Worm (Caenorhabditis elegans): ENCODE data around the gene C45B2.8.

C45B2.8 gene

ce11 chrX:6087676-6088075 is at the start of gene C45B2.8:
C45B2.8 (plus strand) TSS chrX:6087976.
- no peak for TF ChIP-seq him-1 (tag; optimal IDR thresholded peaks at IDR 0.05)
- no peak for TF ChIP-seq W03F9.2 (tag; optimal IDR thresholded peaks at IDR 0.05)
- TF ChIP-seq dao-5 (tag; optimal IDR thresholded peaks at IDR 0.05) = no peak

- TF ChIP-seq dao-5 (tag; optimal IDR thresholded peaks at IDR 0.05) (no peak), him-1 (tag; optimal IDR thresholded peaks at IDR 0.05) (no peak), W03F9.2 (tag; optimal IDR thresholded peaks at IDR 0.05) (no peak)
These were observed 48.2 kb upstream of the C45B2.8 start, which contains the start of gene hsp-25 for ce11 chrX:6039544-6039943. hsp-25 (minus strand) TSS chrX:6039644.

DNA sequence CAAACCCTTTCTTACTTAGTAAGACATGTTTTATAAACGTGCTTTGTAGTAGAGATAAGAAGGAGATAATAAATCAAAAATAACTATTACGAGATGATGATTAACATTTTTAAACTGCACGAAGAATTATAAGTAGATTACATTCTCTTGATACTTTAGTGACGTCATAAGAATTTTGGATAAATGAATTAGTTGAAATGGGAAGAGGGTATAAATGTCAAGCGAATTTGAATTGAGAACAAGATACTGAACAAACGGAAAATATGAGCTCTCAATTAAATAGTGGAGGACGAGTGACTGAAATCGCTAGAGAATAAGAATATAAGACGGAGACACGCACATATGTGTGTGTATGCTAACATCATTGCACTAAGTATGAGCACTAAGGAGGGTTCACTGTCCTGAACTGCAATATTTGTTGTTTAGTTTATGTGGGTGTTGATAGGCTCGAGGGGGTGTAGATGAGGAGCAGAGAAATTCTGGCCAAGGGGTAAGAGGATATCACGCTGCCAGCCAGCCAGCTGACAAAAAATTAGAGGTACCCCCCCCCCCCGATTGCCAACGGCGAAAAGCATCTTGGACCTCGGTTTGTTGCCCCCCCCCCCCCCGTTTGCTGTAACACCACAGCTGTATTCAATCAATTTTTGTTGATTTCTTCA is 47.2 kb upstream of the C45B2.8 start:
- TF ChIP-seq dao-5 (tag; optimal IDR thresholded peaks at IDR 0.05) = no peak
- TF ChIP-seq W03F9.2 (tag; optimal IDR thresholded peaks at IDR 0.05) = no peak
- TF ChIP-seq him-1 (tag; optimal IDR thresholded peaks at IDR 0.05) = no peak

DNA sequence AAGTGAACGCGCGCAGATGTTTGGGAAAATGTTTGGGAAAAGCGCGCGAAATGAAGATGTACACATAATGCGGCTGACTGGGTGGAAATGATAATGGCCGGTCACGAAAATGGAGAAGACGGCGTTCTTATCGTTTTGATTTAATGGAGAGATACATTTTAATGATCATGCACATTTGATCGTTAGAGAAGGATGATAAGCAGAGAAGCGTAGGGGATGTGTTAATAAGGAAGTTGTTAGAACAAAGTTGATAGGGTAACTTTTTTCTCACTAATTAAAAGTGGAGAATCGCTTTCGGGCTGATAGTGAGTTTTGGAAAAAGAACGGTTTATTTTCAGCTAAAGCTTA is 46.7 kb upstream of the C45B2.8 start:
- TF ChIP-seq dao-5 (tag; optimal IDR thresholded peaks at IDR 0.05) (no peak), W03F9.2 (tag; optimal IDR thresholded peaks at IDR 0.05) (no peak), him-1 (tag; optimal IDR thresholded peaks at IDR 0.05) (no peak)

- TF ChIP-seq him-1 (tag; optimal IDR thresholded peaks at IDR 0.05) (no peak), dao-5 (tag; optimal IDR thresholded peaks at IDR 0.05) (no peak), W03F9.2 (tag; optimal IDR thresholded peaks at IDR 0.05) (peak; percentile 58)
These were observed 45.7 kb upstream of the C45B2.8 start for ce11 chrX:6041995-6042481.

DNA sequence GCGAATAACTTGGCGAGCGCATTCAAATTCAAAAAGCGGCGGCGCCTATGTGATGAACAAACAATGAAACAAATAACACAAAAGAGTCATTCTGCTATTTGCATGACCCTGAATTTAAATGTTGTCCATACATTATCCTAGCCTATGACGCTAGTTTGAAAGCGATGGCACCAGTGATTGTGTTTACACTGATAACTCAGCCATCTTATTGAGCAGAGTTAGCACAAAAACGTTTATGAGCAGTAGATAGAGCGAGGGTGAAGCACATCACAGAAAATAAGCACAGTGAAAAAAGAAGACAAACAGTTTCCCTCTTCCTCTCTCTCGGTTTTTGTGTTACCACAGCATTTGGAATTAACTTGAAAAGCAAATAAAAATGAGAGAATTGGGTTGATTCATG is 44.5 kb upstream of the C45B2.8 start:
- TF ChIP-seq W03F9.2 (tag; optimal IDR thresholded peaks at IDR 0.05) (no peak), him-1 (tag; optimal IDR thresholded peaks at IDR 0.05) (no peak), dao-5 (tag; optimal IDR thresholded peaks at IDR 0.05) (no peak)

ce11 chrX:6048508-6048907 is 39.3 kb upstream of the C45B2.8 start, which contains the start of gene pak-1:
pak-1 (minus strand) TSS chrX:6048608.
- TF ChIP-seq dao-5 (tag; optimal IDR thresholded peaks at IDR 0.05) (no peak), him-1 (tag; optimal IDR thresholded peaks at IDR 0.05) (no peak), W03F9.2 (tag; optimal IDR thresholded peaks at IDR 0.05) (no peak)

- no peak for TF ChIP-seq him-1 (tag; optimal IDR thresholded peaks at IDR 0.05)
- TF ChIP-seq dao-5 (tag; optimal IDR thresholded peaks at IDR 0.05) = no peak
- no peak for TF ChIP-seq W03F9.2 (tag; optimal IDR thresholded peaks at IDR 0.05)
These were observed 37.7 kb upstream of the C45B2.8 start for ce11 chrX:6050078-6050477.

DNA sequence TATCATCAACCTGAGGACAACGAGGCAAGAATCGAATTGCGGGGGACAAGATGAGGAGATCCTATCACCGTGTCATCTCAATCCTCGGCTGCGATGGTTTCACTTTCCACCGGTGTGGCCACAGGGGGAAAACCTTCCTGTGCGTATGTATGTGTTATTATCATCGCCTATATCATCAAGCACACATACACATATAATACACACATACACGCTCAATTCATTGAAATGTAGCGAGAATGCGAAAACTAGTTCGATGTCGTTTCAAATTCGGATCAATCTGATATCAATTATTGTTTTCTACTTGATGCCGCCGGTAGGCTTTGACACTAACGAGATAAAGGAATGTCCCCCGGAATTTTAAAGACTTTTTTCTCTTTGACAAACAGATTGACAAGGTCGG is 36.9 kb upstream of the C45B2.8 start:
- TF ChIP-seq him-1 (tag; optimal IDR thresholded peaks at IDR 0.05) = no peak
- TF ChIP-seq dao-5 (tag; optimal IDR thresholded peaks at IDR 0.05) = no peak
- no peak for TF ChIP-seq W03F9.2 (tag; optimal IDR thresholded peaks at IDR 0.05)

- TF ChIP-seq dao-5 (tag; optimal IDR thresholded peaks at IDR 0.05) (no peak), him-1 (tag; optimal IDR thresholded peaks at IDR 0.05) (no peak), W03F9.2 (tag; optimal IDR thresholded peaks at IDR 0.05) (no peak)
These were observed 35.0 kb upstream of the C45B2.8 start, which contains the start of gene C45B2.6 for ce11 chrX:6052744-6053143. C45B2.6 (plus strand) TSS chrX:6052879.

DNA sequence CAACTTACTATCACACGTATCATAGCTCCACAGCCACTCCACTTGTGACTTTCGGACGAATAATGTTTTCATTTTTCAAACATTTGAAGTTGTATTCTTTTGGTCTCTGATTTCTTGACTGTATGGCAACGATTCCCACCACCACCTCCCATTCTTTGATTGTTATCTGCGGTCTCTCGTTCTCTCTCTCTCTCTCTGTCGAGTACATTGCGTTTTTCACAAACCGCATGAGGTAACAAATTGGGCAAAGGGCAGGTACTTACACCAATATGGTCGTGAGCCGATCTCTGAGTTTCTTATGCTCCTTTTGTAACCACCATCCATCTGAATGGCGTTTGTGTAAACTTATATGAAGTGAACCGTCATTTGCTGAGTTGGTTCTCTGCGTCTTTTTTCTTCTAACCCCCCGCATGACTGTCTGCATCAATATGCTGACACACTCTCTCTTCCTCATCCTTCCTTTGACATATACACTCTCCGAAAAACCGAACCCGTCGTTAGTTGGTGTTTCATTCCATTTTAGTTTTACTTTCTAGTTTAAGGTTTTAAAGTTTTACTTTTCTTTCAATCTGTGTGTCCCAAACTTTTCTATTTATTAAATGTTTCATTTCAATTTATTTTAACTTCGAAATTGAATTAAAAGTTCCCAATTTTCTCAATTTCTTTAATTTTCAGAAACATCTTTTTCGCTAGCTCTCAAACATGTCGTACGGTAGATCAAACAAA is 30.0 kb upstream of the C45B2.8 start, which contains the start of gene gln-1:
gln-1 (plus strand) TSS at position 676 of the 726 bp plus-strand sequence.
- TF ChIP-seq him-1 (tag; optimal IDR thresholded peaks at IDR 0.05) (no peak), W03F9.2 (tag; optimal IDR thresholded peaks at IDR 0.05) (no peak), dao-5 (tag; optimal IDR thresholded peaks at IDR 0.05) (no peak)

- TF ChIP-seq dao-5 (tag; optimal IDR thresholded peaks at IDR 0.05) (no peak), him-1 (tag; optimal IDR thresholded peaks at IDR 0.05) (no peak), W03F9.2 (tag; optimal IDR thresholded peaks at IDR 0.05) (no peak)
These were observed 28.5 kb upstream of the C45B2.8 start for ce11 chrX:6059163-6059782.

- TF ChIP-seq him-1 (tag; optimal IDR thresholded peaks at IDR 0.05) (no peak), dao-5 (tag; optimal IDR thresholded peaks at IDR 0.05) (no peak), W03F9.2 (tag; optimal IDR thresholded peaks at IDR 0.05) (no peak)
These were observed 23.4 kb upstream of the C45B2.8 start for ce11 chrX:6064385-6064784.

DNA sequence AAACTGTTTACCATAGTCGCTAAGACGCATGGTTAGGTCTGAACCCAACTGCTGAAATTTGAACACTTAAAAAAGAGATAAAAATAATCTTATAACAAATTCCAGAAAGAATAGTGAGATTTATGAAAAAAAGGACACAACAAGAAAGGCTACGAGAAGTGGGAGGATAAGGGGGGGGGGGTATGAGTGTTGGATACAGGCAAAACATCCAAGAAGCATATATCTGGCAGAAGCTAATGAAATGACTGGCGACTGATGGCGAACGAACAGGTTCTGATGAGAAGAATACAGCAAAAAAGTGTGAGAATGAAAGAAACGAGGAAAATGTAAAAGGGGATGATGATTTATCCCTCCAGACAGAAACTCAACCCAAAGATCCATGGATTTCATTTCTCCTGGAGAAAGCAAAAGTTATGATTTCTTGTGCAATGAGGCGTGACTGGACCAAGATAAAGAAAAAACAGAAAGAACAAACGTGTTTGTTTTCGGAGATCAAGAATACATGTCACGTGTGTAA is 21.8 kb upstream of the C45B2.8 start, which contains the start of gene ptr-4:
ptr-4 (minus strand) TSS at position 51 of the 517 bp plus-strand sequence.
- TF ChIP-seq him-1 (tag; optimal IDR thresholded peaks at IDR 0.05) (no peak), W03F9.2 (tag; optimal IDR thresholded peaks at IDR 0.05) (no peak), dao-5 (tag; optimal IDR thresholded peaks at IDR 0.05) (no peak)

All from whole organism, L4/young adult.